Worm (Caenorhabditis elegans) whole organism, mixed stage, embryonic: ENCODE results near the gene F22F7.11.

Source experiments
- ces-1 ChIP-seq: fragments of 150-350 bp; optimal IDR thresholded peaks from 2 replicates; lab custom pipeline; 2014; ENCODE audit warnings: missing biosample characterization, missing genetic modification reagents, missing genetic modification characterization
- elt-3 ChIP-seq: fragments of 150-350 bp; optimal IDR thresholded peaks from 2 replicates; lab custom pipeline; 2014; ENCODE audit warnings: missing biosample characterization, missing genetic modification characterization
- lin-32 ChIP-seq: fragments of 200-800 bp; sonication (Bioruptor generic); optimal IDR thresholded peaks from 2 replicates; lab custom pipeline; 2018; ENCODE audit warnings: mild to moderate bottlenecking, missing genetic modification characterization, missing compliant biosample characterization
- nhr-237 ChIP-seq: fragments of 150-350 bp; optimal IDR thresholded peaks from 2 replicates; lab custom pipeline; 2014; ENCODE audit warnings: missing biosample characterization, missing genetic modification characterization
- unc-39 ChIP-seq: fragments of 150-350 bp; optimal IDR thresholded peaks from 2 replicates; lab custom pipeline; 2014; ENCODE audit warnings: missing biosample characterization, missing genetic modification characterization
- unc-62 ChIP-seq: fragments of 150-350 bp; optimal IDR thresholded peaks from 2 replicates; lab custom pipeline; 2014; ENCODE audit warnings: missing biosample characterization, missing genetic modification reagents, missing genetic modification characterization
- ztf-11 ChIP-seq: fragments of 150-350 bp; optimal IDR thresholded peaks from 2 replicates; lab custom pipeline; 2014; ENCODE audit warnings: missing biosample characterization, missing genetic modification characterization

DNA sequence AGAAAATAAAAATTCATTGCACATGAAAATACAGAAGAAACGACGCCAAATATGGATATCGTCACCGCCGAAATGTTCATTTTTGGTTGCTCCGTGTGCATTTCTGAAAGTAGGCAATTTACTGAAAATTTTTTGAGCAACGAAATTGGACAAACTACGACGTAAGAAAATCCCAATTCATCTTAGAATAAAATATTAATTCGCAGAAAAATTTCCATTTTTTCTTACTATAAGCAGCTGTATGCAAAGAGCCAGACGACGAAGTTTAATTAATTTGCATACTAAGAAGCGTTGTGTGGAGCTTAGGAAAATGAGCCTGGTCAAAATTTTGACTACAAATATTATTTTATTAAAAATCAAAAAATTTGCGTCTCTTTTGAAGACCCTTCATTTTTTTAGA, 47.0 kb downstream of the F22F7.11 start, which contains the start of gene srbc-19:
- TF ChIP-seq elt-3 (no peak), nhr-237 (no peak), ztf-11 (tag; lab: Kevin White, UChicago) (no peak), unc-39 (tag; lab: Kevin White, UChicago) (no peak), ces-1 (GFP tag; lab: Kevin White, UChicago) (no peak), unc-62 (GFP tag; lab: Kevin White, UChicago) (no peak), lin-32 (GFP tag; lab: Kevin White, UChicago) (no peak)
